Worm (Caenorhabditis elegans) whole organism, early embryonic: ENCODE measurements around the gene K09D9.9.

Source experiments
- B0310.2 ChIP-seq: sonication (generic microtip); optimal IDR thresholded peaks from 2 replicates; lab custom pipeline; 2016; ENCODE audit warnings: mild to moderate bottlenecking, missing genetic modification characterization, missing compliant biosample characterization
- aly-1 ChIP-seq: sonication (generic microtip); optimal IDR thresholded peaks from 2 replicates; lab custom pipeline; 2016; ENCODE audit warnings: missing genetic modification characterization, missing compliant biosample characterization
- ama-1 ChIP-seq: fragments of 150-350 bp; optimal IDR thresholded peaks from 2 replicates; lab custom pipeline; 2014
- ceh-13 ChIP-seq: fragments of 200-800 bp; sonication (Bioruptor generic); optimal IDR thresholded peaks from 2 replicates; lab custom pipeline; 2018; ENCODE audit warnings: mild to moderate bottlenecking, missing genetic modification characterization, missing compliant biosample characterization
- ceh-36 ChIP-seq: sonication (generic microtip); optimal IDR thresholded peaks from 2 replicates; lab custom pipeline; 2016; ENCODE audit warnings: missing genetic modification characterization, inconsistent platforms, missing compliant biosample characterization
- ets-7 ChIP-seq: sonication (generic microtip); optimal IDR thresholded peaks from 2 replicates; lab custom pipeline; 2016; ENCODE audit warnings: missing genotype, missing genetic modification characterization, missing compliant biosample characterization
- flt-1 ChIP-seq: fragments of 200-800 bp; sonication (Bioruptor generic); IDR thresholded peaks from 2 replicates; pipeline ENCODE4 v1.3.6; 2022; ENCODE audit warnings: missing genetic modification characterization, missing compliant biosample characterization
- hmg-4 ChIP-seq: fragments of 200-800 bp; sonication (Bioruptor generic); optimal IDR thresholded peaks from 2 replicates; lab custom pipeline; 2018; ENCODE audit warnings: mild to moderate bottlenecking, missing genetic modification characterization, missing compliant biosample characterization
- hnd-1 ChIP-seq: sonication (generic microtip); optimal IDR thresholded peaks from 2 replicates; lab custom pipeline; 2016; ENCODE audit warnings: missing genetic modification characterization, missing compliant biosample characterization
- sea-1 ChIP-seq: fragments of 200-800 bp; sonication (Bioruptor generic); conservative IDR thresholded peaks from 2 replicates; pipeline ENCODE4 v1.3.6; 2022; ENCODE audit warnings: missing genetic modification characterization, missing compliant biosample characterization

DNA sequence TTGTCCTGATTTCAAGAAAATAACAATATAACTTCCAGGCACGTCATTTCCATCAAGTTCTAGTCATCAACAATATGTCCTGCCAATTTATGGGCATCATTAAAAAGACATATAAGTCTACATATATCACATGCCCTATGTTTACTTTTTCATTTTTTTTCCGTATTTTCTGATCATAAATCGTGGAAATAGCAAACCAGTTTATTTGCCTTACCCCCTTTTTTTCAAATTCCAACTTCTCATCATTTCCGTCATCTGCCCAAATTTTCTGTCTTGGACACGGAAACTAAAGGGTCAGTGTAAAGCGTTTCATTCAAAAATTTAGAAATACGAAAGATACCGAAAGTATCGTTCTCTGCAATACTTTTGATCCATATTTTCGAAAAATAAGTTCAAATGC, 1.6 kb downstream of the K09D9.9 start:
- TF ChIP-seq flt-1 (GFP tag; lab: Robert Waterston, UW) = no peak
- TF ChIP-seq B0310.2 = no peak
- TF ChIP-seq ceh-36 = no peak
- TF ChIP-seq ama-1 = no peak
- no peak for TF ChIP-seq aly-1 (tag; lab: Kevin White, UChicago)
- TF ChIP-seq sea-1 (GFP tag; lab: Robert Waterston, UW) = no peak
- TF ChIP-seq ceh-13 (GFP tag; lab: Kevin White, UChicago) = no peak
- no peak for TF ChIP-seq hnd-1
- no peak for TF ChIP-seq ets-7 (tag; lab: Kevin White, UChicago)
- no peak for TF ChIP-seq hmg-4 (GFP tag; lab: Kevin White, UChicago)
